Worm (Caenorhabditis elegans) whole organism, early embryonic: Measurements from ENCODE around the gene del-2.

Source experiments
- ets-7 ChIP-seq: sonication (generic microtip); optimal IDR thresholded peaks from 2 replicates; lab custom pipeline; 2016; ENCODE audit warnings: missing genotype, missing genetic modification characterization, missing compliant biosample characterization
- sea-1 ChIP-seq: fragments of 200-800 bp; sonication (Bioruptor generic); conservative IDR thresholded peaks from 2 replicates; pipeline ENCODE4 v1.3.6; 2022; ENCODE audit warnings: missing genetic modification characterization, missing compliant biosample characterization

DNA sequence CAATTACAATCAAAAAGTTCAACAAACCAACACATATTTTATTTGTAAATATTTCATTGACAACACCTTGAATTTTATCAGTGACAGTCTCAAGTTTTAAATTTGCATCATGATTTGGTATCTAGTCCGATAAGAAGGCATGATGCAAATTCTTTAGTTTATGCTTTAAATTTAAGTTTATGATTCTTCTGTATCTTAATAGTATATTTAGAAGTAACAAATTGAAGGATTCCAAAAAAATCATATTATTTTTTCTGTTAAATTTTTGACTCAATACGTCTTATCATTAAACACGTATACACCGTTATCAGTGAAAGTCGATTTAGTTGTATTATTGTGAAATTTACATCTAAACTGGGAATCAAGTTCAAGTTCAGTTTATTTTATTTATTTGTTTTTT lies 9.4 kb upstream of the del-2 start, which contains the start of gene chca-1:
- no peak for TF ChIP-seq ets-7
- no peak for TF ChIP-seq sea-1
